Worm (Caenorhabditis elegans) whole organism, L2 larva: ENCODE measurements around the gene clec-54.

Experiments
- ama-1 ChIP-seq: fragments of 150-350 bp; optimal IDR thresholded peaks from 2 replicates; lab custom pipeline; 2018; ENCODE audit warnings: inconsistent platforms
- blmp-1 ChIP-seq: sonication (generic microtip); optimal IDR thresholded peaks from 2 replicates; lab custom pipeline; 2017; ENCODE audit warnings: missing genetic modification characterization, mild to moderate bottlenecking, missing compliant biosample characterization, antibody characterized with exemption, moderate library complexity; ENCODE audit not compliant: insufficient read depth
- egl-27 ChIP-seq: sonication (generic microtip); optimal IDR thresholded peaks from 3 replicates; lab custom pipeline; 2017; ENCODE audit warnings: missing biosample characterization, missing genetic modification reagents, missing genetic modification characterization
- lin-13 ChIP-seq: fragments of 150-350 bp; optimal IDR thresholded peaks from 2 replicates; lab custom pipeline; 2014; ENCODE audit warnings: missing biosample characterization, missing genetic modification reagents, missing genetic modification characterization
- lin-39 ChIP-seq: fragments of 150-350 bp; optimal IDR thresholded peaks from 2 replicates; lab custom pipeline; 2014; ENCODE audit warnings: missing biosample characterization, missing genetic modification reagents, missing genetic modification characterization
- nhr-10 ChIP-seq: sonication (generic microtip); optimal IDR thresholded peaks from 2 replicates; lab custom pipeline; 2017; ENCODE audit warnings: missing biosample characterization, missing genetic modification characterization
- nhr-11 ChIP-seq: fragments of 150-350 bp; optimal IDR thresholded peaks from 2 replicates; lab custom pipeline; 2014; ENCODE audit warnings: missing biosample characterization, missing genetic modification characterization
- nhr-23 ChIP-seq: fragments of 150-350 bp; optimal IDR thresholded peaks from 2 replicates; lab custom pipeline; 2014; ENCODE audit warnings: missing biosample characterization, missing genetic modification reagents, missing genetic modification characterization
- snpc-4 ChIP-seq: fragments of 150-350 bp; optimal IDR thresholded peaks from 2 replicates; lab custom pipeline; 2014; ENCODE audit warnings: missing biosample characterization, missing genetic modification characterization
- unc-39 ChIP-seq: fragments of 150-350 bp; optimal IDR thresholded peaks from 2 replicates; lab custom pipeline; 2014; ENCODE audit warnings: missing biosample characterization, missing genetic modification characterization
- unc-62 ChIP-seq: fragments of 150-350 bp; optimal IDR thresholded peaks from 2 replicates; lab custom pipeline; 2014; ENCODE audit warnings: missing biosample characterization, missing genetic modification reagents, missing genetic modification characterization
- zag-1 ChIP-seq: fragments of 150-350 bp; optimal IDR thresholded peaks from 2 replicates; lab custom pipeline; 2014; ENCODE audit warnings: missing biosample characterization, missing genetic modification characterization
- ztf-1 ChIP-seq: fragments of 200-800 bp; sonication (Bioruptor generic); conservative IDR thresholded peaks from 2 replicates; pipeline ENCODE4 v1.3.6; 2022; ENCODE audit warnings: missing genetic modification characterization, missing compliant biosample characterization
- ztf-11 ChIP-seq: sonication (generic microtip); optimal IDR thresholded peaks from 2 replicates; lab custom pipeline; 2017; ENCODE audit warnings: missing biosample characterization, missing genetic modification characterization

DNA sequence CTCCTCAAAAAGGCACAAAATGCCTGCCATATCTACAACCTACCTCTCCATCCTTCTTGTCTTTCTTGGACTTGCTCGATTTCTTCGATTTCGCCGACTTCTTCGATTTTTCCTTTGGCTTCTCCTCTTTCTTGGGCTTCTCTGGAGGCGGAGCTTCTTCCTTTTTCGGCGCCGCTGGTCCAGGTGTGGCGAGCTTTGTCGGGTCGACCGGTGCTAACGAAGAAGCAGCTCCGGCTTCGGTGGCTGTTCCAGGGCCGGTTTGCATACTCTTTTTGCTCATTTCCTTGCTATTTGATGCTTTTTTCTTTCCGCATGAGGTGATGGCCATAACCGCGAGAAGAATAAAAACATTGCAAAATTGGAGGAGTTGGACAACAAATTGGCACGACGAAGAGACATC lies 3.8 kb downstream of the clec-54 start:
- TF ChIP-seq lin-13 (GFP tag; lab: Kevin White, UChicago): no peak
- no peak for TF ChIP-seq egl-27 (tag; lab: Kevin White, UChicago)
- no peak for TF ChIP-seq unc-62 (GFP tag; lab: Kevin White, UChicago)
- no peak for TF ChIP-seq lin-39
- TF ChIP-seq zag-1 (tag; lab: Kevin White, UChicago): no peak
- TF ChIP-seq nhr-23 (tag; lab: Kevin White, UChicago): no peak
- no peak for TF ChIP-seq ztf-11
- no peak for TF ChIP-seq ama-1 (lab: Kevin White, UChicago)
- TF ChIP-seq blmp-1 (tag; lab: Kevin White, UChicago): no peak
- no peak for TF ChIP-seq snpc-4
- TF ChIP-seq nhr-11: no peak
- TF ChIP-seq unc-39: no peak
- no peak for TF ChIP-seq nhr-10
- no peak for TF ChIP-seq ztf-1 (GFP tag; lab: Robert Waterston, UW)
